Fruit fly (Drosophila melanogaster) whole organism, embryonic: Measurements from ENCODE around the gene CG46465.

ENCODE experiments used
- C15 ChIP-seq: fragments of 200-800 bp; sonication (Bioruptor generic); IDR thresholded peaks from 3 replicates; pipeline ENCODE4 v1.3.6; 2022; ENCODE audit warnings: missing biosample characterization, missing genetic modification characterization
- CG10209 ChIP-seq: fragments of 200-800 bp; sonication (Bioruptor generic); optimal IDR thresholded peaks from 3 replicates; lab custom pipeline; 2017; ENCODE audit warnings: missing biosample characterization, mild to moderate bottlenecking, missing genetic modification characterization, missing genetic modification reagents
- CG11398 ChIP-seq: fragments of 200-800 bp; sonication (Bioruptor generic); optimal IDR thresholded peaks from 2 replicates; lab custom pipeline; 2016; ENCODE audit warnings: missing biosample characterization, missing genetic modification characterization
- CG17328 ChIP-seq: fragments of 200-800 bp; sonication (Bioruptor generic); IDR thresholded peaks from 2 replicates; pipeline ENCODE4 v1.3.6; 2022; ENCODE audit warnings: missing biosample characterization, missing genetic modification characterization
- CG31441 ChIP-seq: fragments of 200-800 bp; sonication (Bioruptor generic); IDR thresholded peaks from 2 replicates; pipeline ENCODE4 v1.3.6; 2022; ENCODE audit warnings: missing biosample characterization, missing genetic modification characterization
- CG33557 ChIP-seq: fragments of 200-800 bp; sonication (Bioruptor generic); optimal IDR thresholded peaks from 2 replicates; lab custom pipeline; 2019; ENCODE audit warnings: missing biosample characterization, mild to moderate bottlenecking, missing genetic modification characterization, moderate library complexity
- CG4282 ChIP-seq: fragments of 200-800 bp; sonication (Bioruptor generic); optimal IDR thresholded peaks from 2 replicates; lab custom pipeline; 2016; ENCODE audit warnings: missing biosample characterization, missing genetic modification characterization
- D ChIP-seq, 2 experiments: fragments of 200-800 bp in 1 of 2; fragments of >200 bp in 1 of 2; sonication (Bioruptor generic) in 1 of 2; optimal IDR thresholded peaks; 2 replicates in 1 of 2; 3 replicates in 1 of 2; lab custom pipeline; 2017; ENCODE audit warnings: mild to moderate bottlenecking in 1 of 2, missing biosample characterization in 1 of 2, missing genetic modification characterization in 1 of 2, missing genetic modification reagents in 1 of 2
- maf-S ChIP-seq: fragments of 200-800 bp; sonication (Bioruptor generic); optimal IDR thresholded peaks from 2 replicates; lab custom pipeline; 2016; ENCODE audit warnings: missing biosample characterization, missing genetic modification characterization
- nmo ChIP-seq: fragments of 200-800 bp; sonication (Bioruptor generic); optimal IDR thresholded peaks from 2 replicates; lab custom pipeline; 2018; ENCODE audit warnings: missing biosample characterization, mild to moderate bottlenecking, missing genetic modification characterization, moderate library complexity
- org-1 ChIP-seq: fragments of 200-800 bp; sonication (Bioruptor generic); optimal IDR thresholded peaks from 2 replicates; lab custom pipeline; 2017; ENCODE audit warnings: missing biosample characterization, missing genetic modification characterization
- schlank ChIP-seq: fragments of 200-800 bp; sonication (Bioruptor generic); optimal IDR thresholded peaks from 2 replicates; lab custom pipeline; 2018; ENCODE audit warnings: missing biosample characterization, mild to moderate bottlenecking, missing genetic modification characterization

DNA sequence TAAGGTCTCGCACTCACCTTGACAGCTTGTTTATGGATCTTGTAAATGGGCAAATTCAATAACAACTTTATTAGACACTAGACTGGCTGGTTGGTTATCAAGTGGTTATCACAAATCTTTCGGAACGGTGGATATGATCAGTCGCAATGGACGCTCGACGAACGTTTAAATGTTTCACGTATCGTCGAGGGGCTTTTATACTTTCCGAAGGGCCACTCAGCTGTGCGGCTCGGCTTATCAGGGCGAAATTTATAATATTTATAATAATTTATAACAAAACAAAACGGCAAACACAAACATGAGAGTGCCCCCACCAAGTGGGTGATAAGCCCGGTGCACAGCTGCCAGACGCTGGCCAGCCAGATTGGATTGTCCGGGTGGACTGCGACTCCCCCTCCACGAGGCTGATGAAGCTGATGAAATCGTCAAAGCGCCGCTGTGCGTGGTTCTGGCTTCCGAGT, 38.0 kb upstream of the CG46465 start, which contains the start of gene CG10621:
- TF ChIP-seq D (optimal IDR thresholded peaks at IDR 0.05; lab: Kevin White, UChicago) (no peak), D (GFP tag; optimal IDR thresholded peaks at IDR 0.05; lab: Kevin White, UChicago) (no peak), schlank (no peak), CG33557 (GFP tag; lab: Kevin White, UChicago) (no peak), C15 (no peak), CG31441 (GFP tag; lab: Robert Waterston, UW) (no peak), nmo (GFP tag; lab: Kevin White, UChicago) (no peak), CG17328 (no peak), CG11398 (GFP tag; lab: Kevin White, UChicago) (no peak), CG10209 (no peak), maf-S (no peak), CG4282 (GFP tag; lab: Kevin White, UChicago) (no peak), org-1 (GFP tag; lab: Kevin White, UChicago) (no peak)
